Fruit fly (Drosophila melanogaster): Measurements from ENCODE around the gene AMPdeam.

The AMPdeam gene

DNA sequence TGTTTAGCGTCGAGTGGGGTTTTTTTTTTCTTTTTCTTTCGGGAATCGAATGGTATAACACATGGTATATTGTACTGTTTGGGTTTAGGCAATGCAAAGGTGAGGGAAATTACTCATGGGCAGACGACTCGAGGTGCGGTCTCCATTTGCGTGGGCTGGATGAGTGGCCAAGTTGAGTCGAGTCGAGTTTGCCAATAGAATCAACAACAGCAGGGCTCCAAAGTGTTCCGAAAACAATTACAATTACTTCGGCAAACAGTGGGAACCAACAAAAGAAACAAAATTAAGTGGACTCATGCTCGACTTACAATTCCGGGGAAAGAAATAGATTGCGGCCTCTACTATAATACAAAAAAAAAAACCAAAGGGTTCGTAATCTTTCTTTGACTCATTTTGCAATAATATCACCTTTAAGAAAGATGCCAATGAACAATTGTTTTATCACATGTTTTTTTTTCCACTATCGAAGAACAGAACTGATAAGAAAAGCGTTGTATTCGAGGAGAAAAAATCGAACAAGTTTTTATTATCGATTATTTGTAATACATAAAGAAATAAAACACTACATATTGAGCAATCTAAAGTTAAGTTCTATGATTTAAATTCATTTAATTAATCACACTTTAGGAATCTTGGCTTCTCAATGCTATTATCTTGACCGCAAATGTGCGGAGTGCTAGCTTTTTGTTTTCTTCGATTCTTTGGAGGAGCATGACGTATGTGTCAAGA lies 25.2 kb downstream of the AMPdeam start:
- TF ChIP-seq Hnf4 (GFP tag; optimal IDR thresholded peaks at IDR 0.05): no peak
- peak; percentile 13 for TF ChIP-seq sv (GFP tag; optimal IDR thresholded peaks at IDR 0.05)
- TF ChIP-seq HLH106 (tag; optimal IDR thresholded peaks at IDR 0.05): no peak
- no peak for TF ChIP-seq br (GFP tag; optimal IDR thresholded peaks at IDR 0.05)

DNA sequence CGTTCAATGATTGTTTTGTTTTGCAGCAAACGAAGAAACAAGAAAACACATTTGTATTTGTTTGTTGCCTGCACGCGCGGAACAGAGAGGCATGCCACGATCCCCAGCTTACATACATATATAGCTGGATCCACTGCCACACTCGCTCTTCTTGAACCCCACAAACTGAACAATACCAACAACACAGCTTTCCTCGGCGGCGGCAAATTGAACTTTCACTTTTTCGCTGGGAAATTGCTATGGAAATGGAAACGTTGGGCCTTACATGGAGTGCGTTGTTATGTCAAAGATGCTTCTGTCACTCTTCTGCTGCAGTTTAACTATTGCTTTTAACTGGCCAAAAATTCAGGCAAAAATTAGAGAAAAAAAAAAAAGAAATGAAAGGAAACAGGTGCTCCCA lies 26.0 kb downstream of the AMPdeam start:
- TF ChIP-seq usp (GFP tag; optimal IDR thresholded peaks at IDR 0.05) (no peak), fru (GFP tag; optimal IDR thresholded peaks at IDR 0.05) (no peak), Hr78 (GFP tag; optimal IDR thresholded peaks at IDR 0.05) (no peak), Rel (GFP tag; optimal IDR thresholded peaks at IDR 0.05) (no peak), Rel (tag; optimal IDR thresholded peaks at IDR 0.05) (no peak), Hr83 (GFP tag; optimal IDR thresholded peaks at IDR 0.05; ENCODE audit: poor library complexity, severe bottlenecking) (no peak), woc (GFP tag; optimal IDR thresholded peaks at IDR 0.05) (no peak), Dif (GFP tag; optimal IDR thresholded peaks at IDR 0.05; ENCODE audit: partially characterized antibody) (no peak), Jra (GFP tag; optimal IDR thresholded peaks at IDR 0.05) (no peak), CrebA (GFP tag; optimal IDR thresholded peaks at IDR 0.05; ENCODE audit: borderline replicate concordance) (no peak), OdsH (GFP tag; optimal IDR thresholded peaks at IDR 0.05) (no peak), h (GFP tag; optimal IDR thresholded peaks at IDR 0.05) (no peak), dl (GFP tag; optimal IDR thresholded peaks at IDR 0.05; ENCODE audit: insufficient read depth in 1 of 2, partially characterized antibody in 2 of 2) (no peak), HLH106 (tag; optimal IDR thresholded peaks at IDR 0.05) (no peak), Sp1 (GFP tag; optimal IDR thresholded peaks at IDR 0.05) (no peak), br (GFP tag; optimal IDR thresholded peaks at IDR 0.05) (no peak), rgr (GFP tag; optimal IDR thresholded peaks at IDR 0.05) (no peak), sv (GFP tag; optimal IDR thresholded peaks at IDR 0.05) (no peak)

DNA sequence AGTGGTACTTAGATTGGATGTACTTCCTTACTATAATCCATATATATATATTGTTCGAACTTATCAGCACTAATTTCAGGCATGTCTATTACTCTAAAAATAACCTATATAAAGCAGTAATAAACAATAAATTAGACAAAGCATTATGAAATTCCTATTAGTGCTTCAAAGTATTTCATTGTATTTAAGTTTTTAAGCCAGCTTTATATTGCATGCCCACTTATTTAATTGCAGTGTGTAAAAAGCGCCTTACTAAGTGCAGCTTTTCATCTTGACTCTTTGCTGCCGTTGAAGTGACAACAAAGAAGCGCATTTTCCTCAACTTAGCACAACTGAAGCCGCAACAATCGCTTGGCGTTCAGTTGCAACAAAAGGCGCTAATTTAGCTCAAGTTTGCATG lies 26.8 kb downstream of the AMPdeam start:
- no peak for TF ChIP-seq Hr78 (GFP tag; optimal IDR thresholded peaks at IDR 0.05)
- no peak for TF ChIP-seq ey (GFP tag; optimal IDR thresholded peaks at IDR 0.05)
- no peak for TF ChIP-seq OdsH (GFP tag; optimal IDR thresholded peaks at IDR 0.05)
- no peak for TF ChIP-seq jim (GFP tag; optimal IDR thresholded peaks at IDR 0.05)
- TF ChIP-seq h (GFP tag; optimal IDR thresholded peaks at IDR 0.05): no peak
- no peak for TF ChIP-seq CG32264 (GFP tag; optimal IDR thresholded peaks at IDR 0.05)
- no peak for TF ChIP-seq rgr (GFP tag; optimal IDR thresholded peaks at IDR 0.05)
- no peak for TF ChIP-seq HLH106 (tag; optimal IDR thresholded peaks at IDR 0.05)
- TF ChIP-seq Hnf4 (GFP tag; optimal IDR thresholded peaks at IDR 0.05): no peak
- no peak for TF ChIP-seq CG9705 (GFP tag; optimal IDR thresholded peaks at IDR 0.05)
- no peak for TF ChIP-seq brk (GFP tag; optimal IDR thresholded peaks at IDR 0.05)
- TF ChIP-seq Abd-B (GFP tag; optimal IDR thresholded peaks at IDR 0.05): no peak
- no peak for TF ChIP-seq dmrt93B (GFP tag; optimal IDR thresholded peaks at IDR 0.05)

DNA sequence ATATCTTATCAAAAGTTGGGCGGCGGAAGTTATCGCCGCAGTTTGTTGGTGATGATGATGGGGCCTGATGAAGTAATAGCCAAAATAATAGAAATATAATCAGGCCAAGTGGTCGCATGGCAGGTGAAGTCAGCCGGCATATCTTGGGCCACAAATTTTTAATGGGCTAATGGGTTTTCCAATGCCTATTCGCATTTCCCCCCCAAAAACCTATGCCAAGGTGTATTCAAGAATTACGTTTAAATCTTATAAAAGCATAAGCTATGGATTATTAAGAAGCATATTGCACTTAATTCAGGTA lies 27.5 kb downstream of the AMPdeam start:
- TF ChIP-seq Hr83 (GFP tag; optimal IDR thresholded peaks at IDR 0.05; ENCODE audit: poor library complexity, severe bottlenecking) (no peak), pan (optimal IDR thresholded peaks at IDR 0.05) (no peak), Vsx2 (GFP tag; optimal IDR thresholded peaks at IDR 0.05; ENCODE audit: partially characterized antibody) (no peak), Jra (GFP tag; optimal IDR thresholded peaks at IDR 0.05) (no peak), Sp1 (GFP tag; optimal IDR thresholded peaks at IDR 0.05) (no peak), dl (GFP tag; optimal IDR thresholded peaks at IDR 0.05; ENCODE audit: insufficient read depth in 1 of 2, partially characterized antibody in 2 of 2) (no peak), lola (GFP tag; optimal IDR thresholded peaks at IDR 0.05) (no peak), psq (GFP tag; optimal IDR thresholded peaks at IDR 0.05) (no peak), CrebA (GFP tag; optimal IDR thresholded peaks at IDR 0.05; ENCODE audit: borderline replicate concordance) (no peak), HLH106 (tag; optimal IDR thresholded peaks at IDR 0.05) (no peak), foxo (GFP tag; optimal IDR thresholded peaks at IDR 0.05) (no peak), h (GFP tag; optimal IDR thresholded peaks at IDR 0.05) (no peak), rgr (GFP tag; optimal IDR thresholded peaks at IDR 0.05) (no peak), br (GFP tag; optimal IDR thresholded peaks at IDR 0.05) (no peak), Abd-B (GFP tag; optimal IDR thresholded peaks at IDR 0.05) (no peak), CG9705 (GFP tag; optimal IDR thresholded peaks at IDR 0.05) (no peak)
